Worm (Caenorhabditis elegans) whole organism, L2 larva: ENCODE data around the gene rab-6.1.

Experiments used
- dmd-4 ChIP-seq: sonication (generic microtip); optimal IDR thresholded peaks from 2 replicates; lab custom pipeline; 2017; ENCODE audit warnings: missing biosample characterization, missing genetic modification characterization
- elt-1 ChIP-seq: fragments of 150-350 bp; optimal IDR thresholded peaks from 2 replicates; lab custom pipeline; 2014; ENCODE audit warnings: missing biosample characterization, missing genetic modification characterization
- elt-3 ChIP-seq: sonication (generic microtip); optimal IDR thresholded peaks from 2 replicates; lab custom pipeline; 2017; ENCODE audit warnings: missing biosample characterization, missing genetic modification characterization
- lin-11 ChIP-seq: fragments of 150-350 bp; sonication (generic microtip); optimal IDR thresholded peaks from 2 replicates; lab custom pipeline; 2014; ENCODE audit warnings: missing biosample characterization, missing genetic modification characterization, inconsistent platforms, mixed read lengths
- lsy-2 ChIP-seq, 2 experiments: fragments of 150-350 bp in 1 of 2; sonication (generic microtip) in 1 of 2; optimal IDR thresholded peaks; 2 replicates each; lab custom pipeline; 2014 to 2017; ENCODE audit warnings: missing biosample characterization in 2 of 2, missing genetic modification characterization in 2 of 2
- mdl-1 ChIP-seq, 2 experiments: fragments of 150-350 bp in 1 of 2; sonication (generic microtip) in 1 of 2; optimal IDR thresholded peaks; 2 replicates each; lab custom pipeline; 2017; ENCODE audit warnings: missing biosample characterization in 2 of 2, missing genetic modification characterization in 2 of 2
- nhr-12 ChIP-seq: fragments of 150-350 bp; optimal IDR thresholded peaks from 2 replicates; lab custom pipeline; 2014; ENCODE audit warnings: missing biosample characterization, missing genetic modification characterization
- skn-1 ChIP-seq: sonication (generic microtip); optimal IDR thresholded peaks from 2 replicates; lab custom pipeline; 2017; ENCODE audit warnings: missing biosample characterization, missing genetic modification characterization
- unc-62 ChIP-seq: fragments of 150-350 bp; optimal IDR thresholded peaks from 2 replicates; lab custom pipeline; 2014; ENCODE audit warnings: missing biosample characterization, missing genetic modification reagents, missing genetic modification characterization
- zag-1 ChIP-seq: fragments of 150-350 bp; optimal IDR thresholded peaks from 2 replicates; lab custom pipeline; 2014; ENCODE audit warnings: missing biosample characterization, missing genetic modification characterization
- ztf-1 ChIP-seq: fragments of 200-800 bp; sonication (Bioruptor generic); conservative IDR thresholded peaks from 2 replicates; pipeline ENCODE4 v1.3.6; 2022; ENCODE audit warnings: missing genetic modification characterization, missing compliant biosample characterization

- TF ChIP-seq lin-11 (tag; lab: Kevin White, UChicago) (no peak), lsy-2 (tag; optimal IDR thresholded peaks at IDR 0.05; lab: Kevin White, UChicago) (no peak), zag-1 (tag; lab: Kevin White, UChicago) (no peak), unc-62 (GFP tag; lab: Kevin White, UChicago) (no peak), ztf-1 (GFP tag; lab: Robert Waterston, UW) (no peak), skn-1 (tag; lab: Kevin White, UChicago) (no peak), mdl-1 (tag; optimal IDR thresholded peaks at IDR 0.05; lab: Kevin White, UChicago) (no peak), nhr-12 (tag; lab: Kevin White, UChicago) (no peak), dmd-4 (tag; lab: Kevin White, UChicago) (no peak), elt-1 (no peak), elt-3 (tag; lab: Kevin White, UChicago) (no peak)
Measured at ce11 chrIII:8967639-8968038, 38.1 kb downstream of the rab-6.1 start, which contains the start of the genes bud-13 and rpap-2.
